Fruit fly (Drosophila melanogaster): ENCODE data around the gene CG17660.

dm6 chr2L:1710224-1710623, at the start of gene CG17660, which contains the start of gene mRpL48:
- TF ChIP-seq tj (GFP tag; optimal IDR thresholded peaks at IDR 0.05) = no peak
- TF ChIP-seq cnc (optimal IDR thresholded peaks at IDR 0.05) = no peak
- TF ChIP-seq CG33017 (tag; optimal IDR thresholded peaks at IDR 0.05) = no peak
- TF ChIP-seq CG12768 (GFP tag; optimal IDR thresholded peaks at IDR 0.05) = no peak
- no peak for TF ChIP-seq CG5204 (GFP tag; optimal IDR thresholded peaks at IDR 0.05)

All from whole organism, adult.